Worm (Caenorhabditis elegans): ENCODE data around the gene cut-4.

cut-4 gene

DNA sequence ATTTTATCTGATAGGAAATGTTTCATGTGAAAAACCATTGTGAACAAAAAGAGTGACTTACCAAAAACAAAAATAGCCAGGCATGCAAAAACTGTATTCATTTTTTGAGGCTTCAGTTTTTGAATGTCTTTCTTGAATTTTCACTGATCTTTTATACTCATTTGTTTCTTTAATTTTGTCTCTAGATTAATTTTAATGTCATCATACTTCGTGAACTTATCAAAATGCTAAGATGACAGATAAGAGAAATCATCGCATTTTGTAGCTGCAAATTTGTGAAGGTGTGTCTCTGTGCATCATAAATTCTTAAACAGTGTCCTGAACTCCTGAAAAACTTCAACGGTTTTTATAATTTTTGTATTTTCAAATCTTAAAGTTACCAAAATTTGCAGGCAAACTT lies 40.1 kb downstream of the cut-4 start, which contains the start of gene clec-58:
Gene clec-58, minus strand, starts transcription at position 101 of the 400 bp plus-strand sequence.
- TF ChIP-seq mls-2 (tag; optimal IDR thresholded peaks at IDR 0.05) (no peak), ztf-11 (tag; optimal IDR thresholded peaks at IDR 0.05) (no peak), lsy-2 (tag; optimal IDR thresholded peaks at IDR 0.05) (no peak), ham-2 (GFP tag; optimal IDR thresholded peaks at IDR 0.05) (no peak), unc-62 (GFP tag; optimal IDR thresholded peaks at IDR 0.05) (no peak), ces-1 (GFP tag; optimal IDR thresholded peaks at IDR 0.05) (no peak), cnd-1 (tag; optimal IDR thresholded peaks at IDR 0.05) (no peak), ceh-43 (GFP tag; optimal IDR thresholded peaks at IDR 0.05) (no peak), snpc-4 (tag; optimal IDR thresholded peaks at IDR 0.05) (no peak), lin-13 (tag; optimal IDR thresholded peaks at IDR 0.05) (no peak), tbx-8 (GFP tag; optimal IDR thresholded peaks at IDR 0.05) (no peak), unc-39 (tag; optimal IDR thresholded peaks at IDR 0.05) (no peak), blmp-1 (tag; optimal IDR thresholded peaks at IDR 0.05) (no peak), elt-1 (tag; optimal IDR thresholded peaks at IDR 0.05; ENCODE audit: borderline replicate concordance, insufficient read depth) (no peak), pha-4 (tag; optimal IDR thresholded peaks at IDR 0.05) (no peak), bed-3 (GFP tag; optimal IDR thresholded peaks at IDR 0.05) (no peak), hlh-1 (tag; optimal IDR thresholded peaks at IDR 0.05) (no peak), ceh-83 (GFP tag; optimal IDR thresholded peaks at IDR 0.05) (no peak), zip-8 (tag; optimal IDR thresholded peaks at IDR 0.05) (no peak), mep-1 (tag; optimal IDR thresholded peaks at IDR 0.05) (no peak)

DNA sequence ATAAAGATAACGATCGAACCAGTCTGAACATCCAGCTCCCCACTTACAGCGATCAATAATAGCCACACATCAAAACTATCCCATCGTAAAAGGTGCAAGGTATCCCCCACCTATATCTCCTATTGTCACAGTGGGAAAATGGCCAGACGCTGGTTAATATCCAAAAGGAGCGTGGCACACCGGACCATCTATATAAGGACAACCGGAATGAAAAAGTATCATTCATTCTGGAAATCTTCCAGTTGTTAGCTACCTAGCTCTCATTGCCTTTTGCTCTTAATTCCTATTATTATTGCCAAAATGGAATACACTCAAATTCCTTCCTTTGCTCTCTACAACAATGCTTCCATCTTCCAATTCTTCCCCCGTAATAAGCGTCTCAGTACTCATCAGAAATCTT lies 41.0 kb downstream of the cut-4 start, which contains the start of gene ZK666.4:
Gene ZK666.4, plus strand, starts transcription at position 301 of the 400 bp plus-strand sequence.
- TF ChIP-seq unc-120 (tag; optimal IDR thresholded peaks at IDR 0.05; ENCODE audit: poor library complexity, severe bottlenecking) = no peak
- TF ChIP-seq nhr-28 (tag; optimal IDR thresholded peaks at IDR 0.05) = no peak

ce11 chrII:10479348-10479747 lies 43.4 kb downstream of the cut-4 start, which contains the start of gene clec-59:
Gene clec-59 (minus strand): TSS chrII:10479448.
- no peak for TF ChIP-seq cnd-1 (tag; optimal IDR thresholded peaks at IDR 0.05)
- TF ChIP-seq unc-39 (tag; optimal IDR thresholded peaks at IDR 0.05) = no peak
- no peak for TF ChIP-seq tbx-8 (GFP tag; optimal IDR thresholded peaks at IDR 0.05)
- TF ChIP-seq snpc-4 (tag; optimal IDR thresholded peaks at IDR 0.05) = no peak
- TF ChIP-seq mls-2 (tag; optimal IDR thresholded peaks at IDR 0.05) = no peak
- no peak for TF ChIP-seq ceh-43 (GFP tag; optimal IDR thresholded peaks at IDR 0.05)
- no peak for TF ChIP-seq sptf-1 (tag; optimal IDR thresholded peaks at IDR 0.05)
- no peak for TF ChIP-seq ztf-11 (tag; optimal IDR thresholded peaks at IDR 0.05)
- no peak for TF ChIP-seq pha-4 (tag; optimal IDR thresholded peaks at IDR 0.05)
- no peak for TF ChIP-seq sem-2 (GFP tag; optimal IDR thresholded peaks at IDR 0.05)

DNA sequence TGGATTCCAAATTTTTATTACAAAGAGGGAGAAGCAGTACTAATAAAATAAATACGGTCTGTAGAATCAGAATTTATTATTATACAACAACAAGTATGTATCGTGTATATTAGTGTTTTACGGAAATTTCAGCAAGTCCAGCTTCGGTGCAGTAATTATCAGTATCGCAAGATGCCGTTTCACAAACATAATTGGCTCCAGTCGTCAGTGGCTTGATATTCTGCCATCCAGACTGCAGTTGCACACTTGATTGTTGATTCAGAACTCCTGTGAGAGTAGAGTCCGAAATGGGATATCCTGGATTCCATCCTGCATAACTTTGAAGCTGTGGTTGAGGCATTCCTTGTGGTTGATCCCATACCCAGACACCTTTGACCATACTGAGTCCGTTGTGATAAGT lies 44.1 kb downstream of the cut-4 start:
- TF ChIP-seq lin-13 (tag; optimal IDR thresholded peaks at IDR 0.05) (no peak), ceh-39 (tag; optimal IDR thresholded peaks at IDR 0.05) (no peak), pha-4 (tag; optimal IDR thresholded peaks at IDR 0.05) (no peak), unc-39 (tag; optimal IDR thresholded peaks at IDR 0.05) (no peak)

DNA sequence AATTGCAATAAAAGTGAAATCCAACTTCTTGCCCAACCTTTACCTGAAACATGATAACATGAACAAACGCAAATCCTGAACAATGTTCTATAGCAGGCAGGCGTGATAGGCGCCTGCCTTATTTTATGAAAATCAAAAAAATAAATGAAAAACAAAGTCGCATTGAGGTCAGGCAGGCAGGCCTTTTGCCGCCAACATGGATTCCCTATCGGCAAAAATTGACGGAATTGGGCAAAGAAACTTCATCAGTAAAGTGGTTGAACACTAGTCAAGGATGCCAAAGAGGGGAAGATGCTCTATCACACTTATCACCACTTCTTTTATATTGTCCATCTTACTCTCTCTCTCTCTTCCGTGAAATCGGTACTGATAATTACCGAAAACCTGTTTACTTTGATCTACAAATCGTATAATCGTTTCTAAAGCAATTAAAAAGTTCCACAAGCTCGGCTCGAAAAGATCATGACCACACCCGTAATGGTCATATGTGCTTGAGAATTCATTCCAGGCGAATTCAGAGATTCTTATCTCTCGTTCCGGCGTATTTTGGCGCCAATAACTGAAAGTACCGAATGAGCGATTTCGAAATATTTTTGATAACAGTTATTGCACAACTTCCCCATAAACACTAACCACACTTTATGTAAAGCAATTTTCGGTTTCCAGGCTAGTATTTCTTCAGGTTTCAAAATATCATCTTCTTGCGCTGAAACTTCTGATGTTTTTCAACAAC lies 46.1 kb downstream of the cut-4 start, which contains the start of the genes clec-60 and ZK666.11:
Gene clec-60, minus strand, starts transcription at position 51 of the 733 bp plus-strand sequence.
Gene ZK666.11, plus strand, starts transcription at position 699 of the 733 bp plus-strand sequence.
- no peak for TF ChIP-seq mab-5 (tag; optimal IDR thresholded peaks at IDR 0.05)
- TF ChIP-seq pha-4 (tag; optimal IDR thresholded peaks at IDR 0.05) = no peak
- no peak for TF ChIP-seq nhr-76 (tag; optimal IDR thresholded peaks at IDR 0.05)
- no peak for TF ChIP-seq ham-2 (GFP tag; optimal IDR thresholded peaks at IDR 0.05)
- TF ChIP-seq elt-1 (tag; optimal IDR thresholded peaks at IDR 0.05; ENCODE audit: borderline replicate concordance, insufficient read depth) = no peak

- no peak for TF ChIP-seq lsy-2 (tag; optimal IDR thresholded peaks at IDR 0.05)
- TF ChIP-seq blmp-1 (tag; optimal IDR thresholded peaks at IDR 0.05) = no peak
- no peak for TF ChIP-seq hlh-1 (tag; optimal IDR thresholded peaks at IDR 0.05)
- no peak for TF ChIP-seq elt-3 (tag; optimal IDR thresholded peaks at IDR 0.05)
- TF ChIP-seq unc-120 (tag; optimal IDR thresholded peaks at IDR 0.05; ENCODE audit: poor library complexity, severe bottlenecking) = no peak
Measured at ce11 chrII:10482899-10483298, 47.0 kb downstream of the cut-4 start.
